Worm (Caenorhabditis elegans): ENCODE measurements around the gene fut-4.

Gene fut-4

DNA sequence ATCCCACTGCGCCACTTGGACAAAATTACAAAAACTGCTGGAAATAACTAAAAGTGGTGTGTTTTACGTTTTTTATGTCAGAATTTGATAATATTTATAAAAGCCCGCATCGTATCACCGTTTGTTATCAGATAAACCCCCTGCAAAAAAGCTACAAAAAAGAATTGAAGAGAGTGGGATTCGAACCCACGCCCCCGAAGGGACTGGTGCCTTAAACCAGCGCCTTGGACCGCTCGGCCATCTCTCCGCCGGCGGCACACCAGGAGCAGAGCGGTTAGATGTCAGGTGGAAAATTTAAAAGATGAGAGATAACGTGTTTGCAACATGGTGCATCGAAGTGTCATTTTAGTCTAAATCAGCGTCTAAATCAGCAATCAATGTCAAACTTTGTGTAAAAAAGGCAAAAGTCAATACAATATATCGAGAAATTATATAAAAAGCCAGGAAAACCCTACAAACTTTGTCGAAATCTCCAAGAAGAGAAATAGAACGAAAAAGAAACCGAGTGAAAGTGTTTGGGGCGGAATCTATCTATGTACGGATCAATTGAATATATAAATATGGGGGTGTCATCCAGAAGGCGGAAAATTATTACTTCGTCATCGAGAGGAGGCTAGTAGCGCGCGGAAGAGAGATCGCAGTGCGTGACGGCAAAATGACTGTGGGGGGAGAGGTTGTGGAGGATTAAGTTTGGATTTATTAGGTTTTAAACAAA, 39.2 kb upstream of the fut-4 start:
- 0 out of 4 replicates have a peak, but pooled peaks of 1 of the 2 experiments have one; percentile 60 for TF ChIP-seq madf-5 (GFP tag; IDR thresholded peaks at IDR 0.05)
- peak; percentile 66 for TF ChIP-seq arid-1 (GFP tag; conservative IDR thresholded peaks at IDR 0.05)
- TF ChIP-seq F10B5.3 (tag; optimal IDR thresholded peaks at IDR 0.05): peak; percentile 20
- TF ChIP-seq cey-2 (tag; optimal IDR thresholded peaks at IDR 0.05; ENCODE audit: borderline replicate concordance, insufficient read depth): no peak
- no peak for TF ChIP-seq zfp-2 (tag; optimal IDR thresholded peaks at IDR 0.05)
- TF ChIP-seq Y48G9A.11 (GFP tag; IDR thresholded peaks at IDR 0.05): 0 out of 2 replicates have a peak, but pooled peaks have one; percentile 33
- TF ChIP-seq mes-2 (tag; optimal IDR thresholded peaks at IDR 0.05; ENCODE audit: poor library complexity, severe bottlenecking): peak; percentile 49
- TF ChIP-seq dmd-8 (GFP tag; IDR thresholded peaks at IDR 0.05): peak; percentile 76
- peak; percentile 72 for TF ChIP-seq vab-7 (GFP tag; IDR thresholded peaks at IDR 0.05)
- TF ChIP-seq lsy-2 (tag; optimal IDR thresholded peaks at IDR 0.05): no peak
- TF ChIP-seq lin-1 (GFP tag; IDR thresholded peaks at IDR 0.05): peak; percentile 38; the same call in 1 of the 2 replicates
- TF ChIP-seq ama-1 (optimal IDR thresholded peaks at IDR 0.05): no peak
- TF ChIP-seq lin-39 (tag; optimal IDR thresholded peaks at IDR 0.05): no peak
- 0 out of 2 replicates have a peak, but pooled peaks have one; percentile 16 for TF ChIP-seq php-3 (GFP tag; IDR thresholded peaks at IDR 0.05)
- 0 out of 2 replicates have a peak, but pooled peaks have one; percentile 23 for TF ChIP-seq ctbp-1 (GFP tag; IDR thresholded peaks at IDR 0.05)
- TF ChIP-seq nhr-102 (tag; optimal IDR thresholded peaks at IDR 0.05): peak; percentile 0
- TF ChIP-seq egl-43 (GFP tag; IDR thresholded peaks at IDR 0.05): peak; percentile 85
- 0 out of 2 replicates have a peak, but pooled peaks have one; percentile 22 for TF ChIP-seq dmd-6 (GFP tag; IDR thresholded peaks at IDR 0.05)
- TF ChIP-seq nhr-42 (GFP tag; IDR thresholded peaks at IDR 0.05): 0 out of 2 replicates have a peak, but pooled peaks have one; percentile 50
- TF ChIP-seq ztf-11 (tag; optimal IDR thresholded peaks at IDR 0.05): no peak
- peak; percentile 60; the same call in 1 of the 2 replicates for TF ChIP-seq tra-1 (GFP tag; IDR thresholded peaks at IDR 0.05)
- TF ChIP-seq daf-16 (GFP tag; optimal IDR thresholded peaks at IDR 0.05): peak in 1 of 2 experiments; percentile 23
- no peak for TF ChIP-seq daf-16 (tag; optimal IDR thresholded peaks at IDR 0.05)
- peak; percentile 14 for TF ChIP-seq hlh-11 (tag; optimal IDR thresholded peaks at IDR 0.05)
- peak; percentile 75; the same call in 1 of the 2 replicates for TF ChIP-seq pha-4 (GFP tag; IDR thresholded peaks at IDR 0.05)
- no peak for TF ChIP-seq pha-4 (tag; optimal IDR thresholded peaks at IDR 0.05)
- no peak for TF ChIP-seq dve-1 (tag; optimal IDR thresholded peaks at IDR 0.05; ENCODE audit: insufficient read depth)
- no peak for TF ChIP-seq lin-15B (tag; optimal IDR thresholded peaks at IDR 0.05)
- no peak for TF ChIP-seq R02D3.7 (tag; optimal IDR thresholded peaks at IDR 0.05)
- TF ChIP-seq zag-1 (tag; optimal IDR thresholded peaks at IDR 0.05): no peak
- TF ChIP-seq dmd-9 (GFP tag; IDR thresholded peaks at IDR 0.05): no peak
- TF ChIP-seq nhr-111 (GFP tag; optimal IDR thresholded peaks at IDR 0.05): no peak
- no peak for TF ChIP-seq ceh-28 (tag; optimal IDR thresholded peaks at IDR 0.05)
- peak; percentile 30; the same call in 1 of the 2 replicates for TF ChIP-seq snpc-1.2 (GFP tag; IDR thresholded peaks at IDR 0.05)
- peak; percentile 42; the same call in 1 of the 2 replicates for TF ChIP-seq ZK337.2 (GFP tag; IDR thresholded peaks at IDR 0.05)
- 0 out of 2 replicates have a peak, but pooled peaks have one; percentile 20 for TF ChIP-seq D1046.2 (GFP tag; IDR thresholded peaks at IDR 0.05)
- TF ChIP-seq mdt-29 (GFP tag; IDR thresholded peaks at IDR 0.05): 0 out of 2 replicates have a peak, but pooled peaks have one; percentile 10
- no peak for TF ChIP-seq gei-8 (GFP tag; optimal IDR thresholded peaks at IDR 0.05)
- peak; percentile 65 for TF ChIP-seq lin-13 (GFP tag; optimal IDR thresholded peaks at IDR 0.05)
- TF ChIP-seq egl-27 (tag; optimal IDR thresholded peaks at IDR 0.05): no peak
- TF ChIP-seq F26F4.8 (GFP tag; conservative IDR thresholded peaks at IDR 0.05): 0 out of 2 replicates have a peak, but pooled peaks have one; percentile 25
- no peak for TF ChIP-seq unc-130 (GFP tag; optimal IDR thresholded peaks at IDR 0.05)
- peak; percentile 71 for TF ChIP-seq lim-7 (GFP tag; IDR thresholded peaks at IDR 0.05)
- no peak for TF ChIP-seq unc-39 (tag; optimal IDR thresholded peaks at IDR 0.05)
- peak; percentile 30; the same call in 1 of the 2 replicates for TF ChIP-seq Y105C5A.15 (GFP tag; IDR thresholded peaks at IDR 0.05)
- no peak for TF ChIP-seq aly-2 (tag; optimal IDR thresholded peaks at IDR 0.05)
- no peak for TF ChIP-seq F49E8.2 (tag; optimal IDR thresholded peaks at IDR 0.05; ENCODE audit: borderline replicate concordance)
- no peak for TF ChIP-seq nhr-77 (tag; optimal IDR thresholded peaks at IDR 0.05)
- TF ChIP-seq nhr-28 (tag; optimal IDR thresholded peaks at IDR 0.05): peak; percentile 9
